Worm (Caenorhabditis elegans) whole organism, L1 larva: ENCODE results near the gene men-1.

ENCODE experiments used
- aha-1 ChIP-seq: fragments of 150-350 bp; optimal IDR thresholded peaks from 2 replicates; lab custom pipeline; 2014; ENCODE audit warnings: missing biosample characterization, missing genetic modification characterization
- elt-3 ChIP-seq, 6 experiments: fragments of 150-350 bp in 1 of 6; sonication (generic microtip); optimal IDR thresholded peaks; 2 replicates each; lab custom pipeline; 2017 to 2018; ENCODE audit warnings: missing biosample characterization in 6 of 6, missing genetic modification characterization in 6 of 6, inconsistent platforms in 1 of 6
- fkh-10 ChIP-seq: sonication (generic microtip); optimal IDR thresholded peaks from 2 replicates; lab custom pipeline; 2017; ENCODE audit warnings: missing biosample characterization, missing genetic modification reagents, missing genetic modification characterization
- lin-14 ChIP-seq: fragments of 200-800 bp; sonication (Bioruptor generic); optimal IDR thresholded peaks from 2 replicates; lab custom pipeline; 2018; ENCODE audit warnings: mild to moderate bottlenecking, missing genetic modification characterization, moderate library complexity, missing compliant biosample characterization
- mdl-1 ChIP-seq, 2 experiments: fragments of 150-350 bp; optimal IDR thresholded peaks; 2 replicates each; lab custom pipeline; 2014 to 2017; ENCODE audit warnings: missing biosample characterization in 2 of 2, missing genetic modification characterization in 2 of 2, inconsistent platforms in 1 of 2
- nhr-77 ChIP-seq: fragments of 150-350 bp; optimal IDR thresholded peaks from 2 replicates; lab custom pipeline; 2014; ENCODE audit warnings: missing biosample characterization, missing genetic modification characterization
- skn-1 ChIP-seq: fragments of 150-350 bp; optimal IDR thresholded peaks from 2 replicates; lab custom pipeline; 2014; ENCODE audit warnings: missing biosample characterization, missing genetic modification characterization
- snpc-4 ChIP-seq: fragments of 150-350 bp; optimal IDR thresholded peaks from 2 replicates; lab custom pipeline; 2014; ENCODE audit warnings: missing biosample characterization, missing genetic modification characterization
- unc-130 ChIP-seq: fragments of 150-350 bp; optimal IDR thresholded peaks from 2 replicates; lab custom pipeline; 2017; ENCODE audit warnings: missing biosample characterization, missing genetic modification characterization, inconsistent platforms

- TF ChIP-seq elt-3 (tag; optimal IDR thresholded peaks at IDR 0.05; lab: Kevin White, UChicago), result no peak
- no peak for TF ChIP-seq mdl-1 (tag; optimal IDR thresholded peaks at IDR 0.05; lab: Kevin White, UChicago)
- TF ChIP-seq snpc-4 (tag; lab: Kevin White, UChicago), result no peak
- TF ChIP-seq skn-1 (tag; lab: Kevin White, UChicago), result no peak
- no peak for TF ChIP-seq unc-130 (tag; lab: Kevin White, UChicago)
- TF ChIP-seq lin-14 (GFP tag; lab: Kevin White, UChicago), result no peak
- TF ChIP-seq fkh-10 (GFP tag; lab: Kevin White, UChicago), result no peak
- no peak for TF ChIP-seq aha-1
- no peak for TF ChIP-seq nhr-77 (tag; lab: Kevin White, UChicago)
Measured at ce11 chrII:14230075-14230474, 3.8 kb downstream of the men-1 start.
